Worm (Caenorhabditis elegans): Measurements from ENCODE around the gene sas-4.
A peak's percentile ranks its signal among the peaks of the same experiment; 100 is the strongest.

The sas-4 gene

DNA sequence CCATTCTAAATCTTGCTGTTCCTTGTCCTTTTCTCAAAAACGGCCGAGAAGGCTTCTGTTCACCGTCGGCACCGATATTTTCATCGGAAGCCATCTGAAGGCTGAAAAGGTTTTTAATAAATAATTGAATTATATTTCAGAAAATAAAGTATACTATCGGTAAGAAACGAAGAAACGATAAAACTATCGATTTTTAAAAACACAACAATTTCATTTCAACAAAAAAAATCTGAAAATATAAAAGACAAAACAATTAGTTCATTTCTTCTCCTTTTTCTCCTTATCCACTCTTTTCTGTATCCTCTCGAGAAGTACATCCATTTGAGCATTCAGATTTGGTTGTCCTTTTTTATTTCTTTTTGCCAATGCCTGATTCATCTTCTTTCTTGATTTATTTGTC, at the start of gene sas-4:
Gene sas-4, minus strand, starts transcription at position 101 of the 400 bp plus-strand sequence.
- TF ChIP-seq bed-3 (GFP tag; optimal IDR thresholded peaks at IDR 0.05): no peak
- TF ChIP-seq lin-13 (tag; optimal IDR thresholded peaks at IDR 0.05): no peak
- no peak for TF ChIP-seq lsy-2 (tag; optimal IDR thresholded peaks at IDR 0.05)
- no peak for TF ChIP-seq ztf-11 (tag; optimal IDR thresholded peaks at IDR 0.05)
- TF ChIP-seq drap-1 (GFP tag; optimal IDR thresholded peaks at IDR 0.05): no peak
- TF ChIP-seq elt-1 (tag; optimal IDR thresholded peaks at IDR 0.05; ENCODE audit: borderline replicate concordance, insufficient read depth): no peak
- no peak for TF ChIP-seq mab-5 (tag; optimal IDR thresholded peaks at IDR 0.05)
- TF ChIP-seq mls-2 (tag; optimal IDR thresholded peaks at IDR 0.05): no peak
- TF ChIP-seq M03D4.4 (tag; optimal IDR thresholded peaks at IDR 0.05): no peak
- TF ChIP-seq ham-2 (GFP tag; optimal IDR thresholded peaks at IDR 0.05): no peak
- no peak for TF ChIP-seq mep-1 (tag; optimal IDR thresholded peaks at IDR 0.05)
- TF ChIP-seq pha-4 (tag; optimal IDR thresholded peaks at IDR 0.05): no peak
- TF ChIP-seq tbx-8 (GFP tag; optimal IDR thresholded peaks at IDR 0.05): no peak
- no peak for TF ChIP-seq sptf-1 (tag; optimal IDR thresholded peaks at IDR 0.05)
- TF ChIP-seq ceh-43 (GFP tag; optimal IDR thresholded peaks at IDR 0.05): no peak
- TF ChIP-seq ces-1 (GFP tag; optimal IDR thresholded peaks at IDR 0.05): no peak
- no peak for TF ChIP-seq ceh-83 (GFP tag; optimal IDR thresholded peaks at IDR 0.05)
- TF ChIP-seq snpc-4 (tag; optimal IDR thresholded peaks at IDR 0.05): no peak
- TF ChIP-seq ceh-39 (tag; optimal IDR thresholded peaks at IDR 0.05): no peak

DNA sequence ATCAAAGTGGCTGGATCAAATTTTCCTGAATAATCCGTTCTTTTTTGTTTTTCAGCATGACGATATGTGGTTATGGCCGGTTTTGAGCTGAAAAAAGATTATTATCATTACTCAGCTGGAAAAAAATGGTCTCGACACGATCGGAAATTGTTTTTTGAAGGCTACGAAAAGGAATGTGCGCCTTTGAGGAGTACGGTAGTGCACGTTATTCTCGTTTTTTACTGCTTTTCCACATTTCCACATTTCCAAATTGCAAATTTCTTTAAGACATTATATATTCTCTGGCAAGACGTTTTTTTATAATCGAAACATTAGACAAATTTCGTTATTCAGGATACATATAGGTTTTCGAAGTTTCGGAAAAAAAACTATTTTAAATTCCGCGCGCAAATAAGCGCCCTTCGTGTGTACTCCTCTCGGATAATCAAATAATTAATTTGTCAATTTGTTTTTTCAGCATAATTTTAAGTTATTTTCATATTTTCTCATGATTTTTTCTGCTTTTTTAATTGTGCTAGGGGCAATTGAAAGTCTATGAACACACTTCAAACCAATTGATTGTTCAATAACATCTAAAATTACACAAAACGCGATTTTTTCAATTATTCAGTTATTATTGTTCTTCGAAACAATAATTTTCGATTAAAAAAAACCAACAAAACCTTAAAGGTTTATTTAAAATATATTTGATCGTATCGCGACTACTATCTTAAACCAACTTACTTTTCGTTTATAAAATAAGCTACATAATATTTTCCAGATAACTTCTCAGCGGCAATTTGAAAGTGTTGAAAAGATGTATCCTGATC, 45.1 kb upstream of the sas-4 start, which contains the start of gene R05D3.3:
Gene R05D3.3, plus strand, starts transcription at position 759 of the 809 bp plus-strand sequence.
- TF ChIP-seq bed-3 (GFP tag; optimal IDR thresholded peaks at IDR 0.05) (no peak), ceh-43 (GFP tag; optimal IDR thresholded peaks at IDR 0.05) (no peak), sptf-1 (tag; optimal IDR thresholded peaks at IDR 0.05) (no peak)

- TF ChIP-seq ceh-43 (GFP tag; optimal IDR thresholded peaks at IDR 0.05) (no peak), lin-32 (GFP tag; optimal IDR thresholded peaks at IDR 0.05) (no peak), unc-39 (tag; optimal IDR thresholded peaks at IDR 0.05) (no peak), nhr-28 (tag; optimal IDR thresholded peaks at IDR 0.05) (peak; percentile 13), tbx-8 (GFP tag; optimal IDR thresholded peaks at IDR 0.05) (no peak), lsy-2 (tag; optimal IDR thresholded peaks at IDR 0.05) (peak; percentile 96), sptf-1 (tag; optimal IDR thresholded peaks at IDR 0.05) (no peak), zip-8 (tag; optimal IDR thresholded peaks at IDR 0.05) (no peak), nhr-237 (tag; optimal IDR thresholded peaks at IDR 0.05) (peak; percentile 75), nhr-12 (tag; optimal IDR thresholded peaks at IDR 0.05) (peak; percentile 11), unc-62 (GFP tag; optimal IDR thresholded peaks at IDR 0.05) (peak; percentile 51), snpc-4 (tag; optimal IDR thresholded peaks at IDR 0.05) (no peak), unc-120 (tag; optimal IDR thresholded peaks at IDR 0.05; ENCODE audit: poor library complexity, severe bottlenecking) (peak; percentile 50), flh-1 (GFP tag; optimal IDR thresholded peaks at IDR 0.05) (no peak), elt-1 (tag; optimal IDR thresholded peaks at IDR 0.05; ENCODE audit: borderline replicate concordance, insufficient read depth) (no peak), mls-2 (tag; optimal IDR thresholded peaks at IDR 0.05) (no peak), ztf-11 (tag; optimal IDR thresholded peaks at IDR 0.05) (no peak), ces-1 (GFP tag; optimal IDR thresholded peaks at IDR 0.05) (peak; percentile 65), bed-3 (GFP tag; optimal IDR thresholded peaks at IDR 0.05) (no peak), M03D4.4 (tag; optimal IDR thresholded peaks at IDR 0.05) (no peak), nhr-76 (tag; optimal IDR thresholded peaks at IDR 0.05) (no peak), hlh-1 (tag; optimal IDR thresholded peaks at IDR 0.05) (peak; percentile 43), ceh-39 (tag; optimal IDR thresholded peaks at IDR 0.05) (peak; percentile 59), nhr-2 (tag; optimal IDR thresholded peaks at IDR 0.05) (peak; percentile 23), blmp-1 (tag; optimal IDR thresholded peaks at IDR 0.05) (no peak), sem-2 (GFP tag; optimal IDR thresholded peaks at IDR 0.05) (no peak), lin-13 (tag; optimal IDR thresholded peaks at IDR 0.05) (no peak), elt-3 (tag; optimal IDR thresholded peaks at IDR 0.05) (no peak), ham-2 (GFP tag; optimal IDR thresholded peaks at IDR 0.05) (no peak), mep-1 (tag; optimal IDR thresholded peaks at IDR 0.05) (peak; percentile 83), pha-4 (tag; optimal IDR thresholded peaks at IDR 0.05) (peak; percentile 51), mab-5 (tag; optimal IDR thresholded peaks at IDR 0.05) (no peak), ceh-83 (GFP tag; optimal IDR thresholded peaks at IDR 0.05) (no peak)
These were observed 39.9 kb upstream of the sas-4 start, which contains the start of the genes R05D3.8 and rfp-1 for ce11 chrIII:8358213-8358672. Gene R05D3.8, minus strand, starts transcription at chrIII:8358327. Gene rfp-1, plus strand, starts transcription at chrIII:8358622.
